Fruit fly (Drosophila melanogaster): Measurements from ENCODE around the gene CG5026.

CG5026 gene

dm6 chr3L:8953962-8954647, 14.2 kb upstream of the CG5026 start, which contains the start of the genes CG43783 and orb2:
Gene CG43783 (minus strand): TSS chr3L:8954272.
Gene orb2 (minus strand): TSS chr3L:8954463.
- TF ChIP-seq CG17801 (GFP tag; optimal IDR thresholded peaks at IDR 0.05; ENCODE audit: partially characterized antibody): no peak

- TF ChIP-seq CG17801 (GFP tag; optimal IDR thresholded peaks at IDR 0.05; ENCODE audit: partially characterized antibody): no peak
Measured at dm6 chr3L:8954648-8955033, 13.7 kb upstream of the CG5026 start, which contains the start of gene GNBP3. Gene GNBP3 (plus strand): TSS chr3L:8955021.

DNA sequence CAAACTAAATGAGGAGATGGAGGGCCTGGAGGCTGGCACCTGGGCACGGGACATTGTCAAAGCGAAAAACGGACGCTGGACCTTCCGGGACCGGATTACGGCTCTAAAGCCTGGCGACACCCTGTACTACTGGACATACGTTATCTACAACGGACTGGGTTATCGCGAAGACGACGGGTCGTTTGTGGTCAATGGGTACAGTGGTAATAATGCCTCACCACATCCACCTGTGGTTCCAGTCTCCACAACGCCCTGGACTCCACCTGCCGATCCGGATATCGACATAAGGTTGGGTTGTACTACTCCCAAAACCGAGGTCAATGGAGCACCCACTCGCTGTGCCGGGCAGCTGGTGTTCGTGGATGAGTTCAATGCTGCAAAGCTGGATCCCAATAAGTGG, 13.1 kb upstream of the CG5026 start:
- no peak for TF ChIP-seq CG17801 (GFP tag; optimal IDR thresholded peaks at IDR 0.05; ENCODE audit: partially characterized antibody)

DNA sequence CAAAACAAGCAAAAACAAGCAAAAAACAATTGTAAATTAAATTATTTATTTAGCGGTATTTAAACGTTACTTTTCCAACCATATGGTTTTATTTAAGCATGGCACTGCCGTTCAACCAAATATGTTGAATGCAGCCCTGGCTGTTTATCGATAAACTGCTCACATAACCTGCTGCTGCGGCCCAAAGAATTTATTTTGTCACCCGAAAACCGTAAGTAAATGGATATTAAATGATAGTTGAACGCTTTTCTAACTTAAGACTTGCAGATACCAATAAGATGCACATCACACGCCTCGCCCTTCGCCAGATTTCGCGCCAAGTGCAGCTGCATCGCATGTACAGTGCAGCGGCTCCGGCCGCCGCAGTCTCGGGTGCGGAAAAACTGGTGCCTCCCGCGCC, 11.7 kb upstream of the CG5026 start, which contains the start of gene mRpL12:
mRpL12 (plus strand) TSS at position 123 of the 400 bp plus-strand sequence.
- no peak for TF ChIP-seq CG17801 (GFP tag; optimal IDR thresholded peaks at IDR 0.05; ENCODE audit: partially characterized antibody)

DNA sequence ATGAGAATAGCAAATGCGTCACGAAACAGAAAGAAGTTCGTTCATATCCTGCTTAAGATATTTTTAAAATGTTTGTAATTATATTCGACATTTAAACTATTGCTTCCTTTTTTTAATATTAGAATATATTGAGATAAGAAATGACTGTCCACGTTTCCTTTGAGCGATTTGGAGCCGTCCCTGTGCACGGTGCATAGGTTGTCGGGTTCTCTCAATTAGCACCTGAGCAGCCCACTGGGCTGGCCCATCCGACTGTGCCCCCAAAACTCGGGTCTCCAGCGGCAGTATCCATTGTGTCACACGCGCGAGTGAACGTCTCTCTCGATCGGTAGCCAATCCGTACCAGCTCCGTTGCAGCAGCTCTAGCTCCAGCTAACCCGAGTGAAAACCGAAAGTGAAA, 9.8 kb upstream of the CG5026 start, which contains the start of gene CG13313:
CG13313 (plus strand) TSS at position 301 of the 400 bp plus-strand sequence.
- no peak for TF ChIP-seq CG17801 (GFP tag; optimal IDR thresholded peaks at IDR 0.05; ENCODE audit: partially characterized antibody)

- no peak for TF ChIP-seq CG17801 (GFP tag; optimal IDR thresholded peaks at IDR 0.05; ENCODE audit: partially characterized antibody)
Measured at dm6 chr3L:8964458-8964857, 3.9 kb upstream of the CG5026 start, which contains the start of gene ValRS-m. Gene ValRS-m (minus strand): TSS chr3L:8964769.

DNA sequence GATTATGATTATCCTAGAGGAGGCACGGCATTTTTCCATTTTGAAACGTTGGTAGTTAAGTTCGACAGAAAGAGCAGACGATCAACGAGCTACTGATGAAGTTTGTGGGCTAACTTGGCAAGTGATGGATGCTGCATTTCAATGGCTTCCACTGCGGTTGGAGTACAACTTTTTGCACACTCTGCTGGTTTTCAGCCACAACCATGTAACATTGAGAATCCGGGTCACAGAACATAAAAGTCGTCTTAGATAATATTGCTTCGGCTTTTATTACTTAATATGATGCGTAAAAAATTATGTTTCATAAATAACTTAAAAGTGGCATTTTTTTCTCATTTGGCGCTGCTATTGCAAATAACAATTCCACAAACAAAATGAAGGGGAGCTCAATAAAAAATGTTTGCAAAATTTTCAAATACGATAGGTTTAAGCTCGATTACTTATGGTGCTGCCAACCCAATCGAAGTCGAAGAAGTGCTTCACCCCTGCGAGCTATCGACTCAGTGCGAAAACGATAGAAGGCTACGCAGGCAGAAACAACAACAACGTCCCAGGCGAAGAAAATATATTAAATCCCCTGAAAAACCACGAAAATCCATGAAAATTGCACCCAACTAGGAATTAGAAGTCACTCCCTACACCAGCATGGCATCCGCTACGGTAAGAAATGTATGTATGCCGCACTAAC, 1.9 kb upstream of the CG5026 start, which contains the start of the genes CG5653 and CG5021:
CG5653 (minus strand) TSS at position 51 of the 688 bp plus-strand sequence.
CG5021 (plus strand) TSS at position 506 of the 688 bp plus-strand sequence.
- TF ChIP-seq CG17801 (GFP tag; optimal IDR thresholded peaks at IDR 0.05; ENCODE audit: partially characterized antibody): no peak

DNA sequence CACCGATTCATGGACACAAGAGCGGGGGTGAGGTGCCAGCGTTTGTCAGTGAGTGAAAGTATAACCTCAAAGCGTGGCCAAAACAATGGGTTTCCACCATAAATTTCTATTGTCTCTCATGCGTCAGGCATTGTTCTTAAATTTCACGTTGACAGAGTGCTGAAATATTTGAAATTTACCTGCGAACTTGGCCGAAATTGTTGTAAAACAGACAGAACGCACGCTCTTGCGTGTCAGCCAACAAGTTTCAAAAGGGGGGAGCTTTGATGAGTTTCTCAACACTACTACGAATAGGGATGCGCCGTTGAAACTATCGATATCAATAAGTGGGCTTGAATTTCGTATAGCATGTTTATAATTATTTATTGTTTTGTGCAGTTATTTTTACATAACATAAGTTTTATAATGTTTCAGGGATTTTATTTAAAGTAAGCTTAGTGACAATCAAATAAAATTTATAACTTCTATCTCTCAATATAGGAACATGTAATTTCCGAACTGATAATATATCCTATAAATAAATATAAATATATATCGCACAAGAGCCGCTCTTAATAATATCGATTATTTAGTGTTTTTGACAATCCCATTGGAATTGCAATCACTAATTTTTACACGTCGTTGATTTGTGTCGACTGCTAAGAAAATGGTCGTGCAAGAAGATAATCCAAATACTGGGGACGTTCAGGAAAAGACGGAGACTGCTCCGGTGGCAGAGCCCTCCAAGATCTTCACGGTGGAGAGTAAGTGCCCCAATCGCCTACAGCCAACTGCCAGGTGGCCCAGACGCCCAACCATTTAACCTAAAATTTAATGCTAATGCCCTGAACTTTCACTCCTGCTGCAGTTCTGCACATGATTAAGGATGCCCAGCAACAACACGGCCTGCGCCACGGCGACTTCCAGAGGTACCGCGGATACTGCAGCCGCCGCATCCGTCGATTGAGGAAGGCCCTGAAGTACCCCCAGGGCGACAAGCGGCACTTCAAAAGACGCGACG, 6.5 kb downstream of the CG5026 start, which contains the start of the genes pix and Srp68:
pix (minus strand) TSS at position 288 of the 1,000 bp plus-strand sequence.
Srp68 (plus strand) TSS at position 569 of the 1,000 bp plus-strand sequence.
- TF ChIP-seq CG17801 (GFP tag; optimal IDR thresholded peaks at IDR 0.05; ENCODE audit: partially characterized antibody): peak; percentile 51

- TF ChIP-seq CG17801 (GFP tag; optimal IDR thresholded peaks at IDR 0.05; ENCODE audit: partially characterized antibody): no peak
Measured at dm6 chr3L:8978678-8979413, 10.5 kb downstream of the CG5026 start.

DNA sequence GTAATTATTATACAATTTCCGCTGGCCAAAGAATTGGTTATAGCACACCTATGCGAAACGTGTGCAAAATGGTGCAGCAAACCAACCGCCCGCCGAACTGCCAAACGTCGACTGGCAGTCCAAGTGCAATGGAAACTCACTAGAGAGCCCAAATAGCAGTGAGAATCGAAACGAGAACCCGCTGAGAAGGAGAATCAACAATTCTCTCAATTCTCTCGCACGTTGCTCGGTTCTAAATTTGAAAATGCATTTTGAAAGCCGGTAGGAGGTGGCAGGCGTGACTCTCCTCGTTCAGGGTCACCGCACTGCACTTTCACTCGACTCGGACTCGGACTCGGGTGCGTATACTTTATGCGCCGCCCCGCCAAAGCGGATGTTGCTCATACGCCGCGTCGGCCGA, 11.5 kb downstream of the CG5026 start, which contains the start of gene CG5644:
CG5644 (minus strand) TSS at position 101 of the 400 bp plus-strand sequence.
- TF ChIP-seq CG17801 (GFP tag; optimal IDR thresholded peaks at IDR 0.05; ENCODE audit: partially characterized antibody): no peak

dm6 chr3L:8981495-8981894, 13.2 kb downstream of the CG5026 start, which contains the start of gene CG13314:
Gene CG13314 (plus strand): TSS chr3L:8981795.
- no peak for TF ChIP-seq CG17801 (GFP tag; optimal IDR thresholded peaks at IDR 0.05; ENCODE audit: partially characterized antibody)

DNA sequence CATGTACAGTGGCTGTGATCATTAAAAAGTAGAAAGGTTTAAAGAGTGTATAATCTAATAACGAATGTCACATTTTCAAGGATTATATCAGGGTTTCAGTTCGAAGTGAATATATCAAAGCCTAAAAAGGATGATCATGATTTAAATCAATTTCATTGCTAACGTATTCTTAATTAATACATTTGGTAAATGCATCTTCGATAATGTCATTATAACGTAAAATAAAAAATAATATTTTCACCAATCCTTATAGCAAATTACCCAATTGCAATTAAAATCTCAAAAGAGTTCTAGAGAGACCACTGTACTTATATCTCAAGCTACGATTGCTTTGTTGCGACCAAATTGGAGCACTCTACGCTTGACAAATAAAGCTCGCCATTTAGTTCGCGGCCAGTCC, 13.7 kb downstream of the CG5026 start:
- no peak for TF ChIP-seq CG17801 (GFP tag; optimal IDR thresholded peaks at IDR 0.05; ENCODE audit: partially characterized antibody)

DNA sequence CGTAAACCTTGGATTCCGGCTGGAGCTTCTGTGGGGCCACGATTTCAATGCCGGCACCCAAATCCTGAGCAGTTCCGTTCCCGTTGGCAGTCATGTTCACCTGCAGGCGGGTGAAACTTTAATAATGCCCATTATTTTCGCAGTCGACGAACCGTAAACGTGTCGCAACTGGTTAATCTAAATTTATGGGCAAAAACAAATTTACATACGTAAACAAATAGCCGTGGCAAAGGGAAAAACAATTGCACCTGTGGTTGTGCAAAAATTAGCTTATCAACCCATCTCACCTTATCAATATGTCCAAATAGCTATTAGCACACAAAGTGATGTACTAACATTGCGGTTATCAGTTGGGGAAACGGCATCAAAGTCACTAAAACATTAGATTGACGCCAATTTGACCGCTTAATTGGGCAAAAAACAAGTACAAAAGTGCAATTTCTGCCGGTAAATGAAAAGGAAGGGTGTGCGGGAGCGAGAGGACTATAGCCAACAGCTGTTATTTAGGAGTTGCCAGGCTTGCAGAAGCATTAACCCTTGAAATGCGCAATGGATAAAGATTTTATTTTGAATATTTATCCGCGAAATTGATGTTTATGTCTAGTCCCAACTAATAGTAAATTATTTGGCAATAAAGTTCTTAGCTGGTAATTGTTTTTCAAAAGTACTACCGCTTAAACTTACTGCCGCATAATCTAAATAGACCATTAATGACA, 17.0 kb downstream of the CG5026 start:
- TF ChIP-seq CG17801 (GFP tag; optimal IDR thresholded peaks at IDR 0.05; ENCODE audit: partially characterized antibody): no peak

All from ovary, adult (tissue).